Worm (Caenorhabditis elegans) whole organism, early embryonic: ENCODE results near the gene dnj-10.

Experiments used
- aly-1 ChIP-seq: sonication (generic microtip); optimal IDR thresholded peaks from 2 replicates; lab custom pipeline; 2016; ENCODE audit warnings: missing genetic modification characterization, missing compliant biosample characterization
- hmbx-1 ChIP-seq: sonication (generic microtip); optimal IDR thresholded peaks from 2 replicates; lab custom pipeline; 2016; ENCODE audit warnings: mild to moderate bottlenecking, missing genetic modification characterization, missing compliant biosample characterization

DNA sequence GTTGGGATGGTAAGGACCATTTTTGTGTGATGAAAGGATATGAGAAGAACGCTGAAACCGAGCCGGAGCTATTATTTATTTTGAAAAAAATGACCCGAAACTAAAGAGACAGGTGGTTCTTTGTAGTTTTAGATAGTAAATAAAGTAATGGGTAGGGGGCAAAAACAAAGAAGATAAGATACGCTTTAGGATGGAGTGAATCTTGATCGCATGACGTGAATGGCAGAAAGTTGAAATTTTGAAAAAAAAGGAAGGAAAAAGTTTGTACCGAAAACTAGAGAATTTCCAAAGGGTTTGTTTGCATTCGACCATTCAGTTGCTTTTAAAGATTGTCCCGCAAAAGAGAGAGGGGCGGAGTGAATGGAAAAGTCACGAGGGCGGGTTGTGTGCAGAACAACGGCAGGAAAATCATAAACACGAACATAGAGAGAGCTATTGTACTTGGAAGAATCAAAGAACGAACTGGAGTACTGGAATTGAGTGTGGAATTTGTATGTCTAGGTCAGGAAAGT lies 23.0 kb downstream of the dnj-10 start, which contains the start of gene F22B7.9:
- no peak for TF ChIP-seq hmbx-1 (tag; lab: Kevin White, UChicago)
- no peak for TF ChIP-seq aly-1
